Worm (Caenorhabditis elegans) whole organism, L3 larva: ENCODE data around the gene M70.5.

ENCODE experiments used
- ZK546.5 ChIP-seq: sonication (generic microtip); optimal IDR thresholded peaks from 2 replicates; lab custom pipeline; 2017; ENCODE audit warnings: missing biosample characterization, missing genetic modification characterization
- ama-1 ChIP-seq: fragments of 150-350 bp; optimal IDR thresholded peaks from 2 replicates; lab custom pipeline; 2018
- elt-1 ChIP-seq: fragments of 150-350 bp; optimal IDR thresholded peaks from 2 replicates; lab custom pipeline; 2014; ENCODE audit warnings: missing biosample characterization, missing genetic modification characterization
- elt-3 ChIP-seq, 3 experiments: fragments of 150-350 bp in 1 of 3; sonication (generic microtip) in 2 of 3; optimal IDR thresholded peaks; 2 replicates in 2 of 3; 4 replicates in 1 of 3; lab custom pipeline; 2014 to 2017; ENCODE audit warnings: missing biosample characterization in 3 of 3, missing genetic modification characterization in 3 of 3
- nfya-1 ChIP-seq: sonication (generic microtip); optimal IDR thresholded peaks from 2 replicates; lab custom pipeline; 2017; ENCODE audit warnings: missing genetic modification characterization, mild to moderate bottlenecking, missing compliant biosample characterization, antibody characterized with exemption, moderate library complexity; ENCODE audit not compliant: insufficient read depth
- nhr-76 ChIP-seq: fragments of 150-350 bp; sonication (generic microtip); optimal IDR thresholded peaks from 5 replicates; lab custom pipeline; 2014; ENCODE audit warnings: missing biosample characterization, missing genetic modification characterization
- sea-2 ChIP-seq: fragments of 150-350 bp; sonication (generic microtip); optimal IDR thresholded peaks from 4 replicates; lab custom pipeline; 2014; ENCODE audit warnings: missing biosample characterization, missing genetic modification reagents, missing genetic modification characterization

ce11 chrIV:2253392-2254048, 21.9 kb downstream of the M70.5 start:
- no peak for TF ChIP-seq nhr-76 (tag; lab: Kevin White, UChicago)
- no peak for TF ChIP-seq nfya-1
- TF ChIP-seq ama-1 (lab: Kevin White, UChicago) = no peak
- no peak for TF ChIP-seq elt-1 (tag; lab: Kevin White, UChicago)
- no peak for TF ChIP-seq ZK546.5 (tag; lab: Kevin White, UChicago)
- no peak for TF ChIP-seq elt-3 (tag; optimal IDR thresholded peaks at IDR 0.05; lab: Kevin White, UChicago)
- TF ChIP-seq sea-2 (GFP tag; lab: Kevin White, UChicago) = no peak
